Fruit fly (Drosophila melanogaster) S2 (cell line): ENCODE data around the gene Taf1.

Experiments
- CG8478 ChIP-seq: fragments of >200 bp; optimal IDR thresholded peaks from 2 replicates; lab custom pipeline; 2018
- CTCF ChIP-seq, 2 experiments: fragments of >200 bp; optimal IDR thresholded peaks; 2 replicates each; lab custom pipeline; 2018

DNA sequence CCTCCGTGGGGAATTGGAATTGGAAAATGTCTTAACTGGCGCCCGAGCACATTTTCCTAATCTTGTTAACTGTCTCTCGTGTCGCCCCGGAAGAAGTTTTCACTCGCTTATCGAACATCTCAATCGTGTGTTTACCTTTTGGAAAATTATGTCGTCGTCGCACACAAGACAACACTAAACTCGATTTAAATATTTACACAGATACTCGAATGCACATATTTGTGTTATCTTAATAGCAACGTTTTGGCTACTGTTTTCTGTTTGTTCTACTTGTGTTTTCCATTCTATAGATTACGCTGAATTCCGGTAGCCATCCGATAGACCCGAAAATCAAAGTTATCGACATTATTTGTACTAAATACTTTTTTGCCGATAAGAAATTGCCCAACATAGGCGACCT is 20.6 kb downstream of the Taf1 start:
- TF ChIP-seq CTCF (optimal IDR thresholded peaks at IDR 0.05; lab: Kevin White, UChicago) (no peak), CG8478 (lab: Kevin White, UChicago) (no peak)
